Fruit fly (Drosophila melanogaster): ENCODE measurements around the gene Drep4.

DNA sequence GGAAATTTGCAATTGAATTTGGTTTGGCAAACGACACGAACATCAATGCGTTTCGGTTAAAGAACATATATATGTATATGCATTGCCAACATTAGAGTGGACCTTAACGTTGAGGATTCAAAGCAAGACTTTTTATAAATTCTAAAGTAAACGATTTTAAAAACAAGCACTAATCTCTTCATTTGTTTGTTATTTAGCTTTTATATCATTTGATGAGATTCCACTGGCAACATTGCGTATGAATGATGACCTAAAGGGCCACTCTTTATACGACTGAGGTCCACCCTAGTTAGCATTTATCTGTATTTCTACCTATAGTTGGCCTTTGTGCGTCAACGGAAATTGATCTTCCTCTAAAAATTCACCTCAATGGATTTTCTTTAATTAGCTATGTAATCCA lies 27.6 kb downstream of the Drep4 start:
- no peak for TF ChIP-seq usp (GFP tag; optimal IDR thresholded peaks at IDR 0.05)
- TF ChIP-seq EcR (GFP tag; optimal IDR thresholded peaks at IDR 0.05), result no peak
- no peak for TF ChIP-seq CG8478 (optimal IDR thresholded peaks at IDR 0.05)
